Worm (Caenorhabditis elegans): ENCODE measurements around the gene ddn-3.
"Not testable (repeated sequence)": the region's sequence is repeated elsewhere in the genome, so short reads cannot be mapped to it uniquely, and the experiment has no call there.

ce11 chrV:14309632-14310031 lies 1.4 kb downstream of the ddn-3 start, which contains the start of gene F14D7.14:
- TF ChIP-seq ceh-48 (tag; optimal IDR thresholded peaks at IDR 0.05); fkh-10 (GFP tag; optimal IDR thresholded peaks at IDR 0.05); C08G9.2 (tag; optimal IDR thresholded peaks at IDR 0.05); hlh-30 (tag; optimal IDR thresholded peaks at IDR 0.05; ENCODE audit: insufficient read depth); unc-3 (GFP tag; conservative IDR thresholded peaks at IDR 0.05); unc-3 (tag; optimal IDR thresholded peaks at IDR 0.05); pqm-1 (tag; optimal IDR thresholded peaks at IDR 0.05); ama-1 (optimal IDR thresholded peaks at IDR 0.05); syd-9 (tag; optimal IDR thresholded peaks at IDR 0.05); tbx-2 (tag; optimal IDR thresholded peaks at IDR 0.05); nhr-232 (tag; optimal IDR thresholded peaks at IDR 0.05): not testable (repeated sequence)
